Worm (Caenorhabditis elegans) whole organism, L3 larva: Measurements from ENCODE around the gene K08F8.7.

Source experiments
- R02D3.7 ChIP-seq: fragments of 150-350 bp; optimal IDR thresholded peaks from 2 replicates; lab custom pipeline; 2014; ENCODE audit warnings: missing biosample characterization, missing genetic modification characterization
- ZK546.5 ChIP-seq: sonication (generic microtip); optimal IDR thresholded peaks from 2 replicates; lab custom pipeline; 2017; ENCODE audit warnings: missing biosample characterization, missing genetic modification characterization
- aly-2 ChIP-seq: fragments of 150-350 bp; optimal IDR thresholded peaks from 2 replicates; lab custom pipeline; 2014; ENCODE audit warnings: missing biosample characterization, missing genetic modification characterization
- ama-1 ChIP-seq: fragments of 150-350 bp; optimal IDR thresholded peaks from 2 replicates; lab custom pipeline; 2018
- ceh-82 ChIP-seq: fragments of 150-350 bp; optimal IDR thresholded peaks from 2 replicates; lab custom pipeline; 2014; ENCODE audit warnings: missing biosample characterization, missing genetic modification characterization
- ceh-9 ChIP-seq: sonication (generic microtip); optimal IDR thresholded peaks from 2 replicates; lab custom pipeline; 2018; ENCODE audit warnings: missing biosample characterization, missing genetic modification characterization
- daf-12 ChIP-seq: fragments of 150-350 bp; optimal IDR thresholded peaks from 2 replicates; lab custom pipeline; 2014; ENCODE audit warnings: missing biosample characterization, missing genetic modification reagents, missing genetic modification characterization
- egl-27 ChIP-seq: sonication (generic microtip); optimal IDR thresholded peaks from 4 replicates; lab custom pipeline; 2017; ENCODE audit warnings: missing biosample characterization, missing genetic modification reagents, missing genetic modification characterization
- egl-5 ChIP-seq: fragments of 150-350 bp; optimal IDR thresholded peaks from 2 replicates; lab custom pipeline; 2017; ENCODE audit warnings: missing biosample characterization, missing genetic modification reagents, missing genetic modification characterization, inconsistent platforms
- elt-1 ChIP-seq: fragments of 150-350 bp; optimal IDR thresholded peaks from 2 replicates; lab custom pipeline; 2014; ENCODE audit warnings: missing biosample characterization, missing genetic modification characterization
- elt-2 ChIP-seq: sonication (generic microtip); optimal IDR thresholded peaks from 2 replicates; lab custom pipeline; 2016; ENCODE audit warnings: missing genetic modification reagents, mild to moderate bottlenecking, missing genetic modification characterization, missing compliant biosample characterization
- elt-3 ChIP-seq, 3 experiments: fragments of 150-350 bp in 1 of 3; sonication (generic microtip) in 2 of 3; optimal IDR thresholded peaks; 2 replicates in 2 of 3; 4 replicates in 1 of 3; lab custom pipeline; 2014 to 2017; ENCODE audit warnings: missing biosample characterization in 3 of 3, missing genetic modification characterization in 3 of 3
- fkh-10 ChIP-seq: sonication (generic microtip); optimal IDR thresholded peaks from 2 replicates; lab custom pipeline; 2017; ENCODE audit warnings: missing biosample characterization, missing genetic modification reagents, missing genetic modification characterization
- fkh-2 ChIP-seq: fragments of 150-350 bp; optimal IDR thresholded peaks from 2 replicates; lab custom pipeline; 2014; ENCODE audit warnings: missing biosample characterization, missing genetic modification reagents, missing genetic modification characterization
- hmg-11 ChIP-seq: sonication (generic microtip); optimal IDR thresholded peaks from 2 replicates; lab custom pipeline; 2016; ENCODE audit warnings: missing genetic modification characterization, missing compliant biosample characterization
- jun-1 ChIP-seq: fragments of 150-350 bp; optimal IDR thresholded peaks from 2 replicates; lab custom pipeline; 2014; ENCODE audit warnings: missing biosample characterization, missing genetic modification reagents, missing genetic modification characterization
- lin-15B ChIP-seq: fragments of 150-350 bp; optimal IDR thresholded peaks from 2 replicates; lab custom pipeline; 2014; ENCODE audit warnings: missing biosample characterization, missing genetic modification characterization
- lin-39 ChIP-seq: fragments of 150-350 bp; optimal IDR thresholded peaks from 2 replicates; lab custom pipeline; 2018; ENCODE audit warnings: missing biosample characterization, missing genetic modification reagents, missing genetic modification characterization
- lsy-12 ChIP-seq: sonication (generic microtip); optimal IDR thresholded peaks from 2 replicates; lab custom pipeline; 2016; ENCODE audit warnings: mild to moderate bottlenecking, missing genetic modification characterization, missing compliant biosample characterization
- mdl-1 ChIP-seq: fragments of 150-350 bp; optimal IDR thresholded peaks from 2 replicates; lab custom pipeline; 2014; ENCODE audit warnings: missing biosample characterization, missing genetic modification characterization
- nfya-1 ChIP-seq: sonication (generic microtip); optimal IDR thresholded peaks from 2 replicates; lab custom pipeline; 2017; ENCODE audit warnings: missing genetic modification characterization, mild to moderate bottlenecking, missing compliant biosample characterization, antibody characterized with exemption, moderate library complexity; ENCODE audit not compliant: insufficient read depth
- nhr-11 ChIP-seq: fragments of 150-350 bp; optimal IDR thresholded peaks from 2 replicates; lab custom pipeline; 2014; ENCODE audit warnings: missing biosample characterization, missing genetic modification characterization
- nhr-12 ChIP-seq: fragments of 150-350 bp; optimal IDR thresholded peaks from 2 replicates; lab custom pipeline; 2014; ENCODE audit warnings: missing biosample characterization, missing genetic modification characterization
- nhr-237 ChIP-seq: fragments of 150-350 bp; optimal IDR thresholded peaks from 2 replicates; lab custom pipeline; 2014; ENCODE audit warnings: missing biosample characterization, missing genetic modification characterization
- nhr-28 ChIP-seq: fragments of 150-350 bp; optimal IDR thresholded peaks from 2 replicates; lab custom pipeline; 2014; ENCODE audit warnings: missing biosample characterization, missing genetic modification characterization
- nhr-67 ChIP-seq: fragments of 150-350 bp; optimal IDR thresholded peaks from 2 replicates; lab custom pipeline; 2014; ENCODE audit warnings: missing biosample characterization, missing genetic modification characterization
- sea-2 ChIP-seq: fragments of 150-350 bp; sonication (generic microtip); optimal IDR thresholded peaks from 4 replicates; lab custom pipeline; 2014; ENCODE audit warnings: missing biosample characterization, missing genetic modification reagents, missing genetic modification characterization
- skn-1 ChIP-seq: fragments of 150-350 bp; optimal IDR thresholded peaks from 2 replicates; lab custom pipeline; 2014; ENCODE audit warnings: missing biosample characterization, missing genetic modification characterization
- snpc-4 ChIP-seq: fragments of 150-350 bp; optimal IDR thresholded peaks from 2 replicates; lab custom pipeline; 2014; ENCODE audit warnings: missing biosample characterization, missing genetic modification characterization
- tbx-2 ChIP-seq: sonication (generic microtip); optimal IDR thresholded peaks from 2 replicates; lab custom pipeline; 2016; ENCODE audit warnings: mild to moderate bottlenecking, missing genetic modification characterization, missing compliant biosample characterization
- unc-62 ChIP-seq: fragments of 150-350 bp; sonication (generic microtip); optimal IDR thresholded peaks from 4 replicates; lab custom pipeline; 2014; ENCODE audit warnings: missing biosample characterization, missing genetic modification reagents, missing genetic modification characterization
- ztf-11 ChIP-seq: fragments of 150-350 bp; optimal IDR thresholded peaks from 2 replicates; lab custom pipeline; 2014; ENCODE audit warnings: missing biosample characterization, missing genetic modification characterization
- ztf-4 ChIP-seq: fragments of 150-350 bp; optimal IDR thresholded peaks from 2 replicates; lab custom pipeline; 2014; ENCODE audit warnings: missing biosample characterization, missing genetic modification characterization

The K08F8.7 gene

ce11 chrII:8755270-8755669 lies at the start of gene K08F8.7:
TSS of gene K08F8.7 (minus strand) at chrII:8755370.
- TF ChIP-seq lin-15B (tag; lab: Kevin White, UChicago) (no peak), hmg-11 (tag; lab: Kevin White, UChicago) (no peak), ama-1 (lab: Kevin White, UChicago) (no peak), nhr-237 (tag; lab: Kevin White, UChicago) (no peak), elt-1 (tag; lab: Kevin White, UChicago) (no peak), fkh-2 (tag; lab: Kevin White, UChicago) (no peak), ceh-9 (tag; lab: Kevin White, UChicago) (no peak), ztf-4 (tag; lab: Kevin White, UChicago) (no peak), elt-2 (tag; lab: Kevin White, UChicago) (no peak), sea-2 (GFP tag; lab: Kevin White, UChicago) (no peak), nfya-1 (tag; lab: Kevin White, UChicago) (no peak)

- TF ChIP-seq aly-2 (tag; lab: Kevin White, UChicago): no peak
These were observed 45.7 kb upstream of the K08F8.7 start, which contains the start of gene appg-2 for ce11 chrII:8800830-8801229. TSS of gene appg-2 (plus strand) at chrII:8801130.

ce11 chrII:8799725-8800124 lies 44.6 kb upstream of the K08F8.7 start:
- TF ChIP-seq unc-62 (peak; percentile 86), lin-39 (tag; lab: Kevin White, UChicago) (peak; percentile 47), ZK546.5 (tag; lab: Kevin White, UChicago) (no peak)
- TF ChIP-seq, all 47 proteins: peak for 2

- no peak for TF ChIP-seq daf-12 (tag; lab: Kevin White, UChicago)
- TF ChIP-seq nhr-11 (tag; lab: Kevin White, UChicago): peak; percentile 28
- peak; percentile 56 for TF ChIP-seq hmg-11 (tag; lab: Kevin White, UChicago)
- peak; percentile 50 for TF ChIP-seq mdl-1
- TF ChIP-seq nhr-28 (tag; lab: Kevin White, UChicago): no peak
- TF ChIP-seq unc-62: peak; percentile 38
- TF ChIP-seq egl-5: peak; percentile 78
- peak; percentile 80 for TF ChIP-seq nfya-1 (tag; lab: Kevin White, UChicago)
- TF ChIP-seq ceh-82 (tag; lab: Kevin White, UChicago): no peak
- TF ChIP-seq lin-39 (tag; lab: Kevin White, UChicago): peak; percentile 84
- TF ChIP-seq lin-15B (tag; lab: Kevin White, UChicago): peak; percentile 12
- TF ChIP-seq R02D3.7 (tag; lab: Kevin White, UChicago): peak; percentile 35
- TF ChIP-seq fkh-10 (GFP tag; lab: Kevin White, UChicago): peak; percentile 89
- peak; percentile 91 for TF ChIP-seq tbx-2 (tag; lab: Kevin White, UChicago)
- TF ChIP-seq snpc-4 (tag; lab: Kevin White, UChicago): peak; percentile 14
These were observed 41.2 kb upstream of the K08F8.7 start for ce11 chrII:8796391-8796790.

ce11 chrII:8795227-8795626 lies 40.1 kb upstream of the K08F8.7 start:
- no peak for TF ChIP-seq jun-1 (tag; lab: Kevin White, UChicago)
- no peak for TF ChIP-seq skn-1 (tag; lab: Kevin White, UChicago)
- no peak for TF ChIP-seq nhr-237 (tag; lab: Kevin White, UChicago)
- TF ChIP-seq nhr-12 (tag; lab: Kevin White, UChicago): no peak
- TF ChIP-seq elt-3 (tag; optimal IDR thresholded peaks at IDR 0.05; lab: Kevin White, UChicago): no peak
- no peak for TF ChIP-seq ztf-4 (tag; lab: Kevin White, UChicago)
- TF ChIP-seq egl-27 (tag; lab: Kevin White, UChicago): no peak
- TF ChIP-seq fkh-2 (tag; lab: Kevin White, UChicago): no peak
- no peak for TF ChIP-seq lsy-12 (tag; lab: Kevin White, UChicago)
- TF ChIP-seq ceh-9 (tag; lab: Kevin White, UChicago): no peak

ce11 chrII:8794072-8794471 lies 38.9 kb upstream of the K08F8.7 start, which contains the start of gene F07H5.7:
TSS of gene F07H5.7 (minus strand) at chrII:8794172.
- TF ChIP-seq unc-62: no peak
- no peak for TF ChIP-seq fkh-10 (GFP tag; lab: Kevin White, UChicago)
- no peak for TF ChIP-seq ztf-11 (tag; lab: Kevin White, UChicago)
- no peak for TF ChIP-seq mdl-1
- TF ChIP-seq nhr-67: no peak
- no peak for TF ChIP-seq snpc-4 (tag; lab: Kevin White, UChicago)
- no peak for TF ChIP-seq R02D3.7 (tag; lab: Kevin White, UChicago)
